Fruit fly (Drosophila melanogaster) whole organism: ENCODE data around the gene CG14050.
A peak's percentile ranks its signal among the peaks of the same experiment; 100 is the strongest.

Experiments used
- CG8478 ChIP-seq: fragments of >200 bp; optimal IDR thresholded peaks from 2 replicates; lab custom pipeline; 2018; ENCODE audit warnings: inconsistent platforms
- Dll ChIP-seq: fragments of >200 bp; optimal IDR thresholded peaks from 2 replicates; lab custom pipeline; 2017
- EcR ChIP-seq, 2 experiments: fragments of >200 bp; optimal IDR thresholded peaks; 2 replicates each; lab custom pipeline; 2017; ENCODE audit warnings: missing biosample characterization in 2 of 2, missing genetic modification characterization in 2 of 2, missing genetic modification reagents in 2 of 2
- pan ChIP-seq: fragments of >200 bp; optimal IDR thresholded peaks from 2 replicates; lab custom pipeline; 2017
- psq ChIP-seq: fragments of >200 bp; optimal IDR thresholded peaks from 2 replicates; lab custom pipeline; 2017
- usp ChIP-seq: fragments of >200 bp; optimal IDR thresholded peaks from 2 replicates; lab custom pipeline; 2017; ENCODE audit warnings: missing biosample characterization, missing genetic modification characterization, mixed read lengths

CG14050 gene

DNA sequence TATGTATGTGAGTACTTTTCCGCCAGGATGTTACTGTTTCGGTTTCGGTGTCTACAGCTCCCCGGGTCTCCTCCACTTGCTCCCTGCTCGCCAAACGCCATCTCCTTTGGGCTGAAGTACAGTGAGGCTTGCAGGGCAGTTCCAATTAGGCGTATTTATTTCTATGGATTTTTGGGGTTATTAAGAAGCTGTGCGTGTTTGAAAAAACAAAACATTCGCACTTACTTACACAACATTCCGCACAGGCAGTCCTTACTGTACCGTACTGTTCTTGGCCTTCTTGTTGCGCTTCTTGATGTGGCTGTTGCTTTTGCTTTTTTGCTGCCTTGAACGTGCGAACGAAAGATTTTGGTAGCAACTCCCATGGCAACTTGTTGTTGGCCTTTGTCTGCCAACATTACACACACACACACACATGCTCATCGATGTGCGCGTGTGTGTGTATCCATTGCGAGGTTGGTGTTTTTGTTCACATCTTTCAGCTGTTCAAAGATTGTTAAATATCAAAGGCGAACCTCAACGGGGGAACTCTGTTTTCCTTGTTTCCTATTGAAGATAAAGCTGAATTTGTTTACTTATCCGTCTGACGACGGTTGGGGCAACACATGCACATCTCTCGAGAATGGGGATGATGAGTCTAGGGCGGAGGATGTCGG, 4.0 kb downstream of the CG14050 start:
- TF ChIP-seq usp (no peak), psq (lab: Kevin White, UChicago) (no peak), EcR (GFP tag; optimal IDR thresholded peaks at IDR 0.05; lab: Kevin White, UChicago) (no peak), CG8478 (no peak), pan (lab: Kevin White, UChicago) (no peak), Dll (no peak)

DNA sequence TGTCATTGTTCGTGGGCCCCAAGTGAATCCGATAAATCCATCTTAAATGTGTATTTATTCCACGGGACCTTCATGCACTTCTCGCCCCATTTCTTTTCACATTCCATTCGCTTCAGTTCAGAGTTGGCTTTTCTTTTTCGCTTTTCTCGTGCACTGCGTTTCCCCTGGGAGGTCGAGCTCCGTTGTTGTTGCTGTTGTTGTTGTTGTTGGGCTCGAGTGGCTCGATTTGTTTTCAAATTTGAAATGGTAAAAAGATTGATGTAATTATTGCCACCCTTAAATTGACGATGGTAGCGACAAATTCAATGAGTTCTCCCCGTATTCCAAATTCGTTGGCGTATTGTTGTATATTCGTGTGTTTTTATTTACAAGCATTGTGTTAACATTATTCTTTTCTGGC, 5.1 kb downstream of the CG14050 start:
- no peak for TF ChIP-seq Dll
- no peak for TF ChIP-seq psq (lab: Kevin White, UChicago)
- no peak for TF ChIP-seq EcR (GFP tag; optimal IDR thresholded peaks at IDR 0.05; lab: Kevin White, UChicago)
- TF ChIP-seq pan (lab: Kevin White, UChicago): no peak
- no peak for TF ChIP-seq CG8478
- TF ChIP-seq usp: no peak

DNA sequence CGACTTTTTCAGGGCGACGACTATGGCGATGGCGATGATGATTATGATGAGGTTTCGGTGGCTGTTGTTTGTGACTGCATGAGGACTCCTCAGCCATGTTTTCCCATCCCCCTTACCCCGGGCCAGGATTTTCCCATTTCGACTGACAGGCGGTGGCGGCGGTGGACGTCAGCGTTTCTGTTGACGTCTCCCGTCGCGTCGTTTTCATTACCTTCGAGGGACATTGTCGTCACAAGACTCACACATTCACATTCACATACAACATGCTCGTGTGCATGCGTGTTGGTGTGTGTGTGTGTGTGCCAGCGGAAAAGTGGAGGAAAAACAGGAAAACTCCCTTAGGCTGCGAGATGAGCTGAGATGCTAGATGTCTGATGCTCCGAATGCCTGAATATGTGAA, 6.2 kb downstream of the CG14050 start:
- TF ChIP-seq EcR (GFP tag; optimal IDR thresholded peaks at IDR 0.05; lab: Kevin White, UChicago) (no peak), usp (no peak), psq (lab: Kevin White, UChicago) (no peak), CG8478 (no peak), pan (lab: Kevin White, UChicago) (no peak), Dll (no peak)

DNA sequence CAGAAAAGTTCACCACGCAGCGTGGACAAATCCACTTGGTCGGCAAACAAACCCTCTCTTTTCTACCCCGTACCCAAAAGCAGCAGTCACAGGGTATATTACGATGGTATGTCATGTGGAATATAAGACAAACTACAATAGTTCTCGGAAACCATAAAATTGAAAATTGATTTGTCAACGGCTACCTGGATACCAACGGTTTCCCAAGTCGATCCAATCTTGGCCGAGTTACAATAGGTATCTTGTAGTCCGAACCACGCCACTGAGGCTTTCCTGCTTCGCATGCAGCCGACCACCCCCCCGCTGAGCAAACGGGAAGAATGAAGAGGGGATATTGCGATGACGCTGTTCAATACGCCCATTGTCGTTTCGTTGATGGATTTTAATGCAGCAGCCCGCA, 7.6 kb downstream of the CG14050 start:
- no peak for TF ChIP-seq CG8478
- TF ChIP-seq Dll: no peak
- TF ChIP-seq pan (lab: Kevin White, UChicago): peak; percentile 87
- no peak for TF ChIP-seq psq (lab: Kevin White, UChicago)

DNA sequence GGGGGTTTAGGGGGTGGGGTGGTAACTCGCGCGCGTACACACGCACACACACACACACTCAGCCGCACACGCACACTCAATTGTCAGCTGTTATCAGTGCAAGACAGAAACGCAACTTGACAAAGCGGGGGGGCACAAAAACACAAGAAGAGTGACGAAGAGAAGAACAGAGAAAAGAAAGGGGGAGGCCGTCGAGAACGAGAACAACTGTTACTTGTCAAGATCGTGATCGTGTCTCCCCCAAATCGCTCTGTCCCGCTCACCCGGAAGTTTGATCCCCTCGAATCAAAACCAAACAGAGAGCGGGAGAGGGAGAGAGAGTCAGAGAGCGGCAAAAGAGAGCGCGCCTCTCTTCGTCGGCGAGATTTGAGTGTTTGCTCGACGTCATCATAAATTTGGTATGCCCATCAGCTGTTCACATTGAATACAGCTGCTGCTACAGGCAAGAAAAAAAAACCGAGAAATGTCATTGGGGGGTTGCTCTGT, 8.6 kb downstream of the CG14050 start:
- TF ChIP-seq pan (lab: Kevin White, UChicago) (no peak), CG8478 (no peak), Dll (peak; percentile 95), usp (no peak), psq (lab: Kevin White, UChicago) (no peak), EcR (GFP tag; optimal IDR thresholded peaks at IDR 0.05; lab: Kevin White, UChicago) (no peak)

DNA sequence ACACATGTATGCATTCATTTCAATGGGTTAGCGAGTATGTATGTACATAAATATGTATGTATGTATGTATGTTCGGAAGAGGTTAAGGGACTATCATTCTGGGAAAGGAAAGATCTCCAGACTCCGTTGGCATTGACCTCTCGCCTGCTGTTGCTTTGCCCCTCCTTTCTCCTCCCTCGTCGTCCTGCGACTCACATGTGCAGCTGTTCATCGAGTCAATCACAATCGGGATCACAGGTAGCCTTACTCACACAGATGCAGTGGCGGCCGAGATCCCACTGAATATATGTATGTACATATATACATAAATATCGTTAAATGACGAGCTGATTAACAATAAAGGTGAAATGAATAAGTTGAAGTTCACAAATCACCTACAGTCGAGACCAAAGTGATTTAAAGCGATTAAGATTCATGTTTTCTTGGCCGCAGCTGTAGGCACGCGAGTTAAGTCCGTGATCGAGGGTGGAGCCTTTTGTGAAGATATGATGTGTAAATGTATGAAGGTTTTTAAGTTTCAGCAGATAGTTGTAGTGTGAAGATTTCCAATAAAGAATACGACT, 17.5 kb downstream of the CG14050 start:
- TF ChIP-seq EcR (GFP tag; optimal IDR thresholded peaks at IDR 0.05; lab: Kevin White, UChicago) (no peak), psq (lab: Kevin White, UChicago) (no peak), usp (no peak), pan (lab: Kevin White, UChicago) (no peak), CG8478 (no peak), Dll (no peak)

DNA sequence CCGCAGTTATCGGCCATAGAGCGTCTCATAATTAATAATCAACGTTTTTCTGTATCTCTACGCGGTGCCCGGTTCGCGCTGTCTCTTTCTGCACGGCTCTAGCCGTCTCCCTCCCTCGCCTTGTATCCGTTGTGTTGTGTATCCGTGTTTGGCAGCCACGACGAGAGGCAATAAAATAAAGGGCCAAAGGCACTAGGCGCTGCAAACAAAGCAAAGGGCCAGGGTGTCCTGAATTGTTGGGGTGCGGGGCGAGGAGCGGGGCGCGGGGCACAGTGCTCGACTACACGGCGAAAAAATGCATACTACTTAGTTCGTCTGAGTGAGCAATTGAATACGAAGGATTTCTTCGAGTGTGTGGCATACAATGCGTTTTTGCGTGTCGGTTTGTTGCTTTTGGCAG, 18.5 kb downstream of the CG14050 start:
- TF ChIP-seq EcR (GFP tag; optimal IDR thresholded peaks at IDR 0.05; lab: Kevin White, UChicago) (no peak), usp (no peak)

DNA sequence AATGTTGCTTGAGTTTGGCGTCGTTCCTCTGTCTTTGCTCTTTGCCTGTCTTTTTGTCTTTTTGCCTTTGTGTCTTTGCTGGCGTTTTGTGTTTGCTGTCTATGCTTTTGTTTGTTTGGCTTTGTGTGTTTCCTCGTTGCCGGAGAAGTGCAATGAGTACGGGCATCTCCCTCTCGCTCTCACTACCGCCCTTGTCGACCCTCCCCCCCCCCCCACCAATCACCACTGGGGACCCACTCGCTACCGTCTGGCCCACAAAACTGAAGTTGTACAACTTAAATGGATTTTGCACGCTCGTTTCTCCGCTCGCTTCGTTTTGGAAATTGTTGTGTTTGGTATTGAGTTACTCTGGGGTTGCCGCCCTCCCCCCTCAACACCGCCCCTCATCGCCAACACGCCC, 19.3 kb downstream of the CG14050 start:
- TF ChIP-seq pan (lab: Kevin White, UChicago) (no peak), Dll (no peak), psq (lab: Kevin White, UChicago) (no peak), EcR (GFP tag; optimal IDR thresholded peaks at IDR 0.05; lab: Kevin White, UChicago) (no peak), usp (no peak), CG8478 (no peak)

DNA sequence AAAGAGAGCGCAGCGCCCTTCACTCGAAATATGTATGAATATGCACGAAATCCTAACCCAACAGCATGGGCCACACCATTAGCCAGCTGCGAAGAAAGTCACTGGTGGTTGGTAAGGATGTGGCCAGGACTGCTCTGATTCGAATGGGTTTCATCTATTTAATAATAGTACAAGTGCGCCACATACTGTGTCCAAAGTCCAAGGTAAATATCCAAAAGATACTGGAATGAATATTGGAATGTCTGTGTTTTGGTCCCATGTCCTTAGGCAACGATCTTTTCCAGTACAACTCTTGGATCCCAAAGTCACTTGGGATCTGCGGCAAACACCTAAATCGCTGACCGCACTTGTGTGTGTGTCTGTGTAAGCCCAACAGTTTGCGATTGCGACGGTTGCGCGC, 19.7 kb downstream of the CG14050 start:
- TF ChIP-seq usp: no peak
- peak; percentile 24 for TF ChIP-seq Dll

DNA sequence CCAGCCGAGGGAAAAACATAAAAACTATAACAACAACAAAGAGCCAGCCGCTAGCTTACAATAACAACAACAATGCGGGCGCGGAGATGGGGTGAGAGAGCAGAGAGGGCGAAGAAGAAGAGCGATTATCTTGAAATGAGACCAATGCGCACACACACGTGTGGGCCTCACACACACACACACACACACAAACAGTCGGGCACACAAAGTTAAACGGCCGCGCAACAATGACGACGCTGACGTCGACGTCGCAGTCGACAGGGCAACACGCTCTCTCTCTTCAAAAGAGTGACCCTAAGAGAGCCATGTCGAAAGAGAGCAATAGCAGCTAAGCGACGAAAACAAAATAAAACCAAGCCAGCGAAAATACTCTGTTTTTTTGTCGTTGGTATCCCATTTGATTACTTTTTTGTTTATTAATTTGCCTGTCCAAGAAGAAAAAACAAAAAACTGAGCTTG, 20.1 kb downstream of the CG14050 start:
- no peak for TF ChIP-seq pan (lab: Kevin White, UChicago)
- TF ChIP-seq Dll: peak; percentile 54
- no peak for TF ChIP-seq EcR (GFP tag; optimal IDR thresholded peaks at IDR 0.05; lab: Kevin White, UChicago)
- no peak for TF ChIP-seq usp

DNA sequence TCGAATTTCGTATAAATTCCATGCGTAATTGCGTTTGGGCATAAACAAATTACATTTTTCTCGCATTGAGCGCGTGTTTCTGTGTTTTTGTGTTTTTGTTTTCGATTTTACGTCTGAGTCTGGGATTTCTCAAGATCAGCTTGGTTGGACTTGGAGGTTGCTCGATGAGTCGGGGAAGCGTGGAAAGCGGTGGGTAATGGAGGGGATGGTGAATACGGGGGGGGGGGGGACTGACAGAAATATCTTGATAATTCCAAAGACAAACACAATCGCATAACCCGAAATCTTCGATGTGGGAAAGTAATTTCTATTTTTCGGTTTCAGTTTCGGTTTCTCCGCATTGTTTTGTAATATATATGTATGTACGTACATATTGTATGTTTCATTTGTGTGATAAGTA, 20.7 kb downstream of the CG14050 start:
- TF ChIP-seq EcR (GFP tag; optimal IDR thresholded peaks at IDR 0.05; lab: Kevin White, UChicago) (no peak), pan (lab: Kevin White, UChicago) (no peak), CG8478 (no peak), psq (lab: Kevin White, UChicago) (no peak)

DNA sequence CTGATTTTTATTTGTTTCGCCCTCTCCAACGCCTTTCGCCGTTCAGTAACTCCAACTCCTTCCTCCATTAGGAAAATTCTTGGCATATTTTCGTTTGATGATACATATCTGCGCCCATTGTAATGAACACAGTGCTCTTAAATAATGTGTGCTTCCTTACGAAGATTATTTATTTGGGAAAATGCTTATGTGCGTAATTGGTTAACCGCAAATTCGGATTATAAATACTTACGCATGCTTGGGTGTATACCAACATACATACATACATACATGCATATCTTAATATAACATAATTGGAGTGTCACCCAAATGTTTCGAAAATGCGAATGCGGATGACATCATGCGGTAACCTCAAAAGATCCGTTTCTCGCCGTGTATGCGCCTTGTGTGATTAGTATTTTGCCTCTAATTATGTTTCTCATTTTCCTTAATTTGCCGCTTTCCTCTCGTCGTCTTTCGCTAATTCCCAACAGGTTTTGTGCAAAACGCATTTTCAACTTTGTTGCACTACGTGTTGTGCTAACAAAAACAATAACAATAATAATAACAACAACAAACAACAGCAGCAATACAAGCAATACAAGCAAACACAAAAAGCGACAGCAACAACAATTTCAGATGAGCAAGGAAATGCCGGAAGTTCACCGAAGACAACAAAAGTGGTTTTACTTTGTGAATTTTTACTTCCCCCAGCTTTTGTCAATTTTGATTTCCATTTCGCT, 21.3 kb downstream of the CG14050 start:
- TF ChIP-seq psq (lab: Kevin White, UChicago) (no peak), EcR (GFP tag; optimal IDR thresholded peaks at IDR 0.05; lab: Kevin White, UChicago) (no peak), CG8478 (no peak), Dll (no peak), usp (no peak), pan (lab: Kevin White, UChicago) (no peak)
